Worm (Caenorhabditis elegans) whole organism, young adult: ENCODE measurements around the gene F11C7.2.
"Not testable (repeated sequence)": the region's sequence is repeated elsewhere in the genome, so short reads cannot be mapped to it uniquely, and the experiment has no call there.

Source experiments
- C06A6.2 ChIP-seq: fragments of 200-800 bp; sonication (Bioruptor generic); conservative IDR thresholded peaks from 2 replicates; pipeline ENCODE4 v1.3.6; 2022; ENCODE audit warnings: missing genetic modification characterization, missing compliant biosample characterization
- K11D2.4 ChIP-seq: fragments of 200-800 bp; sonication (Bioruptor generic); IDR thresholded peaks from 2 replicates; pipeline ENCODE4 v1.3.6; 2022; ENCODE audit warnings: missing genetic modification reagents, missing genetic modification characterization, missing compliant biosample characterization
- Y95B8A.8 ChIP-seq: fragments of 200-800 bp; sonication (Bioruptor generic); IDR thresholded peaks from 2 replicates; pipeline ENCODE4 v1.3.6; 2022; ENCODE audit warnings: missing genetic modification reagents, missing genetic modification characterization, missing compliant biosample characterization
- athp-1 ChIP-seq: sonication (generic microtip); optimal IDR thresholded peaks from 2 replicates; lab custom pipeline; 2017; ENCODE audit warnings: mild to moderate bottlenecking, missing genetic modification characterization, missing compliant biosample characterization
- bed-2 ChIP-seq: fragments of 200-800 bp; sonication (Bioruptor generic); IDR thresholded peaks from 2 replicates; pipeline ENCODE4 v1.3.6; 2022; ENCODE audit warnings: missing genetic modification reagents, missing genetic modification characterization, missing compliant biosample characterization
- ccch-3 ChIP-seq: fragments of 200-800 bp; sonication (Bioruptor generic); optimal IDR thresholded peaks from 2 replicates; lab custom pipeline; 2018; ENCODE audit warnings: mild to moderate bottlenecking, missing genetic modification characterization, missing compliant biosample characterization
- dox-1 ChIP-seq: fragments of 200-800 bp; sonication (Bioruptor generic); IDR thresholded peaks from 2 replicates; pipeline ENCODE4 v1.3.6; 2022; ENCODE audit warnings: missing genetic modification reagents, missing genetic modification characterization, missing compliant biosample characterization
- lag-1 ChIP-seq: fragments of 200-800 bp; sonication (Bioruptor generic); IDR thresholded peaks from 2 replicates; pipeline ENCODE4 v1.3.6; 2022; ENCODE audit warnings: missing genetic modification reagents, missing genetic modification characterization, missing compliant biosample characterization
- lin-54 ChIP-seq: fragments of 200-800 bp; sonication (Bioruptor generic); optimal IDR thresholded peaks from 2 replicates; lab custom pipeline; 2018; ENCODE audit warnings: mild to moderate bottlenecking, missing genetic modification characterization, missing compliant biosample characterization
- nfyb-1 ChIP-seq: fragments of 200-800 bp; sonication (Bioruptor generic); IDR thresholded peaks from 2 replicates; pipeline ENCODE4 v1.3.6; 2022; ENCODE audit warnings: missing genetic modification reagents, missing genetic modification characterization, missing compliant biosample characterization
- pha-4 ChIP-seq: fragments of 150-350 bp; sonication (generic microtip); optimal IDR thresholded peaks from 2 replicates; lab custom pipeline; 2014; ENCODE audit warnings: missing biosample characterization, missing genetic modification reagents, missing genetic modification characterization
- snpc-4 ChIP-seq, 5 experiments: fragments of 150-350 bp in 1 of 5; sonication (generic microtip) in 4 of 5; optimal IDR thresholded peaks; 2 replicates each; lab custom pipeline; 2014 to 2018; ENCODE audit warnings: missing genetic modification characterization in 5 of 5, missing biosample characterization in 3 of 5, antibody characterized with exemption in 2 of 5, mild to moderate bottlenecking in 2 of 5, missing compliant biosample characterization in 2 of 5, missing genotype in 2 of 5, moderate library complexity in 2 of 5, missing genetic modification reagents in 1 of 5
- unc-130 ChIP-seq: sonication (generic microtip); optimal IDR thresholded peaks from 2 replicates; lab custom pipeline; 2016; ENCODE audit warnings: missing genetic modification reagents, missing genetic modification characterization, missing compliant biosample characterization
- unc-62 ChIP-seq: fragments of 150-350 bp; optimal IDR thresholded peaks from 2 replicates; lab custom pipeline; 2014; ENCODE audit warnings: missing biosample characterization, missing genetic modification reagents, missing genetic modification characterization

ce11 chrX:17445239-17445638 lies 48.6 kb downstream of the F11C7.2 start:
- TF ChIP-seq C06A6.2 (GFP tag; lab: Robert Waterston, UW); snpc-4 (GFP tag; optimal IDR thresholded peaks at IDR 0.05; lab: Kevin White, UChicago); snpc-4 (tag; optimal IDR thresholded peaks at IDR 0.05; lab: Kevin White, UChicago); nfyb-1 (GFP tag; lab: Robert Waterston, UW); athp-1 (tag; lab: Kevin White, UChicago); dox-1 (GFP tag; lab: Robert Waterston, UW); bed-2 (GFP tag; lab: Robert Waterston, UW); lin-54 (GFP tag; lab: Kevin White, UChicago); lag-1 (GFP tag; lab: Robert Waterston, UW); Y95B8A.8 (GFP tag; lab: Robert Waterston, UW); unc-130 (GFP tag; lab: Kevin White, UChicago); ccch-3 (GFP tag; lab: Kevin White, UChicago); pha-4 (tag; lab: Kevin White, UChicago); K11D2.4; unc-62: not testable (repeated sequence)
